Worm (Caenorhabditis elegans): ENCODE measurements around the gene ZK262.9.

Gene ZK262.9

DNA sequence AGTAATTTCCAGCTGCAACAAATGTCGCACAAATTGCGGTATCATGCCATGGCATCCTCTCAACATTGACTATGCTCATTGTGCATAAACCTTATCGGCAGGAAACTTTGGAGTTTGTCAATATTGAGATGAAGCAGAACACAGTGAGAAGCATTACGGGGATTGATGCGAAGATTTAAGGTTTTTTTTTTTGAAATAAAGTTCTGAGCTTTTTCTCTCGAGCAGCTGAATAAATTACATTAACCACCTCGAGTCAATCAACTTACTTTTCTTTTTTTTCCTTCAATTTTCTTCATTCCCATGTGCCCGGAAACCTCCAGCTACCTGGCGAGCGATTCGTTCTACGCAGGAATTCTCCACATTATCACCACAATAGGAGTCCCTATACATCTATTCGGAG lies 36.5 kb downstream of the ZK262.9 start, which contains the start of gene srh-179:
srh-179 (plus strand) TSS at position 301 of the 400 bp plus-strand sequence.
- no peak for TF ChIP-seq ceh-13 (GFP tag; optimal IDR thresholded peaks at IDR 0.05)

- TF ChIP-seq F13C5.2 (tag; optimal IDR thresholded peaks at IDR 0.05) (no peak), tbx-37 (GFP tag; conservative IDR thresholded peaks at IDR 0.05) (no peak), ceh-13 (GFP tag; optimal IDR thresholded peaks at IDR 0.05) (no peak), aly-1 (tag; optimal IDR thresholded peaks at IDR 0.05) (no peak), B0310.2 (tag; optimal IDR thresholded peaks at IDR 0.05) (no peak), flt-1 (GFP tag; IDR thresholded peaks at IDR 0.05) (no peak), tbx-11 (GFP tag; IDR thresholded peaks at IDR 0.05) (no peak), sea-1 (GFP tag; conservative IDR thresholded peaks at IDR 0.05) (no peak), ceh-36 (tag; optimal IDR thresholded peaks at IDR 0.05) (no peak), hnd-1 (tag; optimal IDR thresholded peaks at IDR 0.05) (no peak), ets-7 (tag; optimal IDR thresholded peaks at IDR 0.05) (no peak), hmbx-1 (tag; optimal IDR thresholded peaks at IDR 0.05) (no peak), pes-1 (GFP tag; IDR thresholded peaks at IDR 0.05) (no peak), scrt-1 (GFP tag; IDR thresholded peaks at IDR 0.05) (no peak), hmg-4 (GFP tag; optimal IDR thresholded peaks at IDR 0.05) (no peak), ama-1 (optimal IDR thresholded peaks at IDR 0.05) (no peak), tra-4 (tag; optimal IDR thresholded peaks at IDR 0.05) (no peak)
These were observed 40.7 kb downstream of the ZK262.9 start, which contains the start of gene srh-178 for ce11 chrV:18480231-18480630. Gene srh-178 (minus strand): TSS chrV:18480331.

DNA sequence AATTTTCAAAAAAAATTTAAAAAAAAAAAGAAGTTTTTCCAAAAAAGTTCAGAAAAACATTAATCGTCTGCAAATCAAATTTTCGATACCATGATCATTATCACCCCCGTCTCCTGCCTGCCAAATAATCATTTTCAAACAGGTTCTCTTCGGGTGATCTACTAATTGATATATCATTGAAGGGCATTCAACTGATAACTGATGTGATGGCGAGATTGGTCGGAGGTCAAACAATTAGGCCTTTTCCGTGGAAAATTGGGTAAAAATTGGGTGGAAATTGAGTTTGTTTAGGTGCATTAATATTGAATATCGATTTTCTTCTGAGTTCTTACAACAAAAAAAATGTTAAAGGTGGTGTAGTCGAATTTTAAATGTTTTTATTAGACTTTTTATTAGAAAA lies 47.6 kb downstream of the ZK262.9 start, which contains the start of gene Y51A2D.18:
Y51A2D.18 (minus strand) TSS at position 101 of the 400 bp plus-strand sequence.
- TF ChIP-seq pes-1 (GFP tag; IDR thresholded peaks at IDR 0.05) (no peak), B0310.2 (tag; optimal IDR thresholded peaks at IDR 0.05) (no peak), ceh-13 (GFP tag; optimal IDR thresholded peaks at IDR 0.05) (no peak)

- TF ChIP-seq hmg-4 (GFP tag; optimal IDR thresholded peaks at IDR 0.05) = peak; percentile 33
- no peak for TF ChIP-seq sea-1 (GFP tag; conservative IDR thresholded peaks at IDR 0.05)
- no peak for TF ChIP-seq hnd-1 (tag; optimal IDR thresholded peaks at IDR 0.05)
- TF ChIP-seq hmbx-1 (tag; optimal IDR thresholded peaks at IDR 0.05) = no peak
- no peak for TF ChIP-seq ceh-13 (GFP tag; optimal IDR thresholded peaks at IDR 0.05)
- TF ChIP-seq F13C5.2 (tag; optimal IDR thresholded peaks at IDR 0.05) = peak; percentile 58
These were observed 50.8 kb downstream of the ZK262.9 start for ce11 chrV:18490284-18490832.

Data from whole organism, early embryonic.